Fruit fly (Drosophila melanogaster): Measurements from ENCODE around the gene lmgA.

lmgA gene

dm6 chr2L:8481623-8482424, 46.6 kb downstream of the lmgA start, which contains the start of gene CG43796 (continued):
- TF ChIP-seq amos (GFP tag; IDR thresholded peaks at IDR 0.05; ENCODE audit: partially characterized antibody) (peak; percentile 69), CG1603 (tag; optimal IDR thresholded peaks at IDR 0.05) (no peak), gro (GFP tag; optimal IDR thresholded peaks at IDR 0.05) (no peak), CG5245 (GFP tag; optimal IDR thresholded peaks at IDR 0.05) (no peak), exex (tag; optimal IDR thresholded peaks at IDR 0.05) (peak; percentile 22), CG7963 (GFP tag; IDR thresholded peaks at IDR 0.05; ENCODE audit: partially characterized antibody) (peak; percentile 65; the same call in 1 of the 3 replicates), Stat92E (GFP tag; optimal IDR thresholded peaks at IDR 0.05) (peak in 1 of 3 experiments; percentile 31), Mad (GFP tag; optimal IDR thresholded peaks at IDR 0.05) (no peak), nmo (GFP tag; optimal IDR thresholded peaks at IDR 0.05) (no peak), mirr (GFP tag; optimal IDR thresholded peaks at IDR 0.05) (no peak), CG18619 (GFP tag; optimal IDR thresholded peaks at IDR 0.05) (no peak), seq (GFP tag; IDR thresholded peaks at IDR 0.05) (no peak), CG11504 (tag; optimal IDR thresholded peaks at IDR 0.05) (no peak), Elba2 (GFP tag; optimal IDR thresholded peaks at IDR 0.05) (no peak), Scr (GFP tag; IDR thresholded peaks at IDR 0.05; ENCODE audit: partially characterized antibody) (peak; percentile 65), CG13775 (GFP tag; optimal IDR thresholded peaks at IDR 0.05) (no peak), Bdp1 (GFP tag; optimal IDR thresholded peaks at IDR 0.05) (peak; percentile 97), CG12744 (GFP tag; optimal IDR thresholded peaks at IDR 0.05) (no peak), vnd (GFP tag; IDR thresholded peaks at IDR 0.05; ENCODE audit: partially characterized antibody) (peak; percentile 49; the same call in 1 of the 3 replicates), oc (tag; optimal IDR thresholded peaks at IDR 0.05) (no peak), twi (tag; optimal IDR thresholded peaks at IDR 0.05) (no peak), wor (GFP tag; IDR thresholded peaks at IDR 0.05) (no peak), nerfin-2 (GFP tag; IDR thresholded peaks at IDR 0.05; ENCODE audit: partially characterized antibody) (peak; percentile 51; the same call in 1 of the 2 replicates), stwl (tag; optimal IDR thresholded peaks at IDR 0.05) (no peak), CG17328 (GFP tag; IDR thresholded peaks at IDR 0.05) (no peak), CG10209 (GFP tag; optimal IDR thresholded peaks at IDR 0.05) (no peak), CG7839 (tag; optimal IDR thresholded peaks at IDR 0.05) (no peak), bbx (GFP tag; IDR thresholded peaks at IDR 0.05; ENCODE audit: partially characterized antibody) (peak; percentile 77), Xrp1 (GFP tag; IDR thresholded peaks at IDR 0.05) (0 out of 2 replicates have a peak, but pooled peaks have one; percentile 14), CG10654 (GFP tag; optimal IDR thresholded peaks at IDR 0.05) (no peak), gfzf (GFP tag; optimal IDR thresholded peaks at IDR 0.05) (no peak), CG12659 (GFP tag; optimal IDR thresholded peaks at IDR 0.05) (no peak), Optix (GFP tag; IDR thresholded peaks at IDR 0.05) (no peak), sc (optimal IDR thresholded peaks at IDR 0.05) (no peak), sc (GFP tag; optimal IDR thresholded peaks at IDR 0.05) (no peak), eyg (GFP tag; optimal IDR thresholded peaks at IDR 0.05) (no peak), schlank (tag; optimal IDR thresholded peaks at IDR 0.05) (no peak), ase (GFP tag; IDR thresholded peaks at IDR 0.05) (no peak), CG9727 (GFP tag; optimal IDR thresholded peaks at IDR 0.05) (no peak), dmrt99B (tag; optimal IDR thresholded peaks at IDR 0.05) (no peak), CG15479 (GFP tag; optimal IDR thresholded peaks at IDR 0.05) (peak; percentile 54), CG17385 (GFP tag; optimal IDR thresholded peaks at IDR 0.05) (no peak), CG7987 (GFP tag; optimal IDR thresholded peaks at IDR 0.05) (no peak), fru (optimal IDR thresholded peaks at IDR 0.05) (no peak), CG10366 (GFP tag; IDR thresholded peaks at IDR 0.05) (no peak), CG2875 (GFP tag; optimal IDR thresholded peaks at IDR 0.05) (no peak), lmd (GFP tag; IDR thresholded peaks at IDR 0.05) (no peak), kni (GFP tag; optimal IDR thresholded peaks at IDR 0.05) (no peak), CG12299 (tag; optimal IDR thresholded peaks at IDR 0.05) (no peak)
